Worm (Caenorhabditis elegans): ENCODE data around the gene F20E11.7.

F20E11.7 gene

ce11 chrV:17473699-17474098 lies 9.3 kb downstream of the F20E11.7 start, which contains the start of gene srh-123:
TSS of gene srh-123 (plus strand) at chrV:17473999.
- TF ChIP-seq ama-1 (optimal IDR thresholded peaks at IDR 0.05) (no peak), scrt-1 (GFP tag; IDR thresholded peaks at IDR 0.05) (no peak), flt-1 (GFP tag; IDR thresholded peaks at IDR 0.05) (no peak), ets-7 (tag; optimal IDR thresholded peaks at IDR 0.05) (no peak), tbx-37 (GFP tag; conservative IDR thresholded peaks at IDR 0.05) (no peak), ceh-13 (GFP tag; optimal IDR thresholded peaks at IDR 0.05) (no peak), sea-1 (GFP tag; conservative IDR thresholded peaks at IDR 0.05) (no peak), ceh-36 (tag; optimal IDR thresholded peaks at IDR 0.05) (no peak), hmg-4 (GFP tag; optimal IDR thresholded peaks at IDR 0.05) (no peak)

- TF ChIP-seq ceh-13 (GFP tag; optimal IDR thresholded peaks at IDR 0.05): no peak
- TF ChIP-seq tbx-37 (GFP tag; conservative IDR thresholded peaks at IDR 0.05): no peak
- TF ChIP-seq hmbx-1 (tag; optimal IDR thresholded peaks at IDR 0.05): no peak
- TF ChIP-seq sea-1 (GFP tag; conservative IDR thresholded peaks at IDR 0.05): no peak
- TF ChIP-seq pes-1 (GFP tag; IDR thresholded peaks at IDR 0.05): no peak
- TF ChIP-seq tbx-11 (GFP tag; IDR thresholded peaks at IDR 0.05): no peak
- no peak for TF ChIP-seq hnd-1 (tag; optimal IDR thresholded peaks at IDR 0.05)
Measured at ce11 chrV:17476490-17476889, 12.1 kb downstream of the F20E11.7 start, which contains the start of gene srbc-61. TSS of gene srbc-61 (plus strand) at chrV:17476790.

- TF ChIP-seq ceh-36 (tag; optimal IDR thresholded peaks at IDR 0.05) (no peak), F13C5.2 (tag; optimal IDR thresholded peaks at IDR 0.05) (no peak), ceh-13 (GFP tag; optimal IDR thresholded peaks at IDR 0.05) (no peak), ama-1 (optimal IDR thresholded peaks at IDR 0.05) (no peak), tra-4 (tag; optimal IDR thresholded peaks at IDR 0.05) (no peak), scrt-1 (GFP tag; IDR thresholded peaks at IDR 0.05) (no peak), ets-7 (tag; optimal IDR thresholded peaks at IDR 0.05) (no peak), flt-1 (GFP tag; IDR thresholded peaks at IDR 0.05) (no peak), aly-1 (tag; optimal IDR thresholded peaks at IDR 0.05) (no peak), pes-1 (GFP tag; IDR thresholded peaks at IDR 0.05) (no peak), sea-1 (GFP tag; conservative IDR thresholded peaks at IDR 0.05) (no peak), tbx-37 (GFP tag; conservative IDR thresholded peaks at IDR 0.05) (no peak), B0310.2 (tag; optimal IDR thresholded peaks at IDR 0.05) (no peak)
Measured at ce11 chrV:17485078-17485477, 20.7 kb downstream of the F20E11.7 start, which contains the start of gene srh-111. TSS of gene srh-111 (minus strand) at chrV:17485178.

ce11 chrV:17486034-17486433 lies 21.7 kb downstream of the F20E11.7 start, which contains the start of gene scl-24:
TSS of gene scl-24 (plus strand) at chrV:17486334.
- no peak for TF ChIP-seq ceh-13 (GFP tag; optimal IDR thresholded peaks at IDR 0.05)
- TF ChIP-seq scrt-1 (GFP tag; IDR thresholded peaks at IDR 0.05): no peak
- TF ChIP-seq F13C5.2 (tag; optimal IDR thresholded peaks at IDR 0.05): no peak
- TF ChIP-seq hmbx-1 (tag; optimal IDR thresholded peaks at IDR 0.05): no peak
- TF ChIP-seq B0310.2 (tag; optimal IDR thresholded peaks at IDR 0.05): no peak
- no peak for TF ChIP-seq sea-1 (GFP tag; conservative IDR thresholded peaks at IDR 0.05)
- no peak for TF ChIP-seq hmg-4 (GFP tag; optimal IDR thresholded peaks at IDR 0.05)
- TF ChIP-seq ceh-36 (tag; optimal IDR thresholded peaks at IDR 0.05): no peak
- TF ChIP-seq tbx-37 (GFP tag; conservative IDR thresholded peaks at IDR 0.05): no peak
- no peak for TF ChIP-seq ama-1 (optimal IDR thresholded peaks at IDR 0.05)
- TF ChIP-seq flt-1 (GFP tag; IDR thresholded peaks at IDR 0.05): no peak
- no peak for TF ChIP-seq pes-1 (GFP tag; IDR thresholded peaks at IDR 0.05)
- no peak for TF ChIP-seq tbx-11 (GFP tag; IDR thresholded peaks at IDR 0.05)
- TF ChIP-seq ets-7 (tag; optimal IDR thresholded peaks at IDR 0.05): no peak
- no peak for TF ChIP-seq aly-1 (tag; optimal IDR thresholded peaks at IDR 0.05)
- no peak for TF ChIP-seq hnd-1 (tag; optimal IDR thresholded peaks at IDR 0.05)
- TF ChIP-seq tra-4 (tag; optimal IDR thresholded peaks at IDR 0.05): no peak

ce11 chrV:17493732-17494131 lies 29.4 kb downstream of the F20E11.7 start, which contains the start of gene fbxa-102:
TSS of gene fbxa-102 (minus strand) at chrV:17493832.
- TF ChIP-seq B0310.2 (tag; optimal IDR thresholded peaks at IDR 0.05) (no peak), flt-1 (GFP tag; IDR thresholded peaks at IDR 0.05) (no peak), hmg-4 (GFP tag; optimal IDR thresholded peaks at IDR 0.05) (no peak), tbx-37 (GFP tag; conservative IDR thresholded peaks at IDR 0.05) (no peak), ceh-36 (tag; optimal IDR thresholded peaks at IDR 0.05) (no peak), tra-4 (tag; optimal IDR thresholded peaks at IDR 0.05) (no peak), ets-7 (tag; optimal IDR thresholded peaks at IDR 0.05) (no peak), hnd-1 (tag; optimal IDR thresholded peaks at IDR 0.05) (no peak), scrt-1 (GFP tag; IDR thresholded peaks at IDR 0.05) (no peak), tbx-11 (GFP tag; IDR thresholded peaks at IDR 0.05) (no peak)

- TF ChIP-seq hnd-1 (tag; optimal IDR thresholded peaks at IDR 0.05): no peak
- TF ChIP-seq hmbx-1 (tag; optimal IDR thresholded peaks at IDR 0.05): no peak
- TF ChIP-seq ceh-36 (tag; optimal IDR thresholded peaks at IDR 0.05): no peak
- TF ChIP-seq tra-4 (tag; optimal IDR thresholded peaks at IDR 0.05): no peak
- TF ChIP-seq ama-1 (optimal IDR thresholded peaks at IDR 0.05): no peak
- no peak for TF ChIP-seq scrt-1 (GFP tag; IDR thresholded peaks at IDR 0.05)
- no peak for TF ChIP-seq F13C5.2 (tag; optimal IDR thresholded peaks at IDR 0.05)
- TF ChIP-seq ets-7 (tag; optimal IDR thresholded peaks at IDR 0.05): no peak
- no peak for TF ChIP-seq sea-1 (GFP tag; conservative IDR thresholded peaks at IDR 0.05)
- TF ChIP-seq tbx-37 (GFP tag; conservative IDR thresholded peaks at IDR 0.05): no peak
- TF ChIP-seq ceh-13 (GFP tag; optimal IDR thresholded peaks at IDR 0.05): no peak
- no peak for TF ChIP-seq aly-1 (tag; optimal IDR thresholded peaks at IDR 0.05)
- TF ChIP-seq tbx-11 (GFP tag; IDR thresholded peaks at IDR 0.05): no peak
- TF ChIP-seq B0310.2 (tag; optimal IDR thresholded peaks at IDR 0.05): no peak
- no peak for TF ChIP-seq pes-1 (GFP tag; IDR thresholded peaks at IDR 0.05)
Measured at ce11 chrV:17496071-17496470, 31.7 kb downstream of the F20E11.7 start, which contains the start of gene srh-118. TSS of gene srh-118 (minus strand) at chrV:17496171.

- TF ChIP-seq tbx-11 (GFP tag; IDR thresholded peaks at IDR 0.05) (no peak), F13C5.2 (tag; optimal IDR thresholded peaks at IDR 0.05) (no peak), aly-1 (tag; optimal IDR thresholded peaks at IDR 0.05) (no peak), tbx-37 (GFP tag; conservative IDR thresholded peaks at IDR 0.05) (no peak), pes-1 (GFP tag; IDR thresholded peaks at IDR 0.05) (no peak), ceh-13 (GFP tag; optimal IDR thresholded peaks at IDR 0.05) (no peak), ets-7 (tag; optimal IDR thresholded peaks at IDR 0.05) (no peak), ceh-36 (tag; optimal IDR thresholded peaks at IDR 0.05) (no peak), B0310.2 (tag; optimal IDR thresholded peaks at IDR 0.05) (no peak)
Measured at ce11 chrV:17500055-17500454, 35.7 kb downstream of the F20E11.7 start.
